Fruit fly (Drosophila melanogaster) whole organism, wandering third instar larva: Measurements from ENCODE around the gene CG31913.

Experiments used
- HLH106 ChIP-seq: fragments of 200-800 bp; optimal IDR thresholded peaks from 3 replicates; lab custom pipeline; 2019; ENCODE audit warnings: missing biosample characterization, mild to moderate bottlenecking, missing genetic modification characterization, moderate library complexity
- ey ChIP-seq: fragments of 200-800 bp; sonication (Bioruptor generic); optimal IDR thresholded peaks from 2 replicates; lab custom pipeline; 2016; ENCODE audit warnings: missing biosample characterization, missing genetic modification characterization
- foxo ChIP-seq, 2 experiments: fragments of 200-800 bp; sonication (Bioruptor generic); optimal IDR thresholded peaks; 2 replicates in 1 of 2; 3 replicates in 1 of 2; lab custom pipeline; 2016 to 2017; ENCODE audit warnings: missing biosample characterization in 2 of 2, missing genetic modification characterization in 2 of 2
- h ChIP-seq: fragments of 200-800 bp; sonication (Bioruptor generic); optimal IDR thresholded peaks from 3 replicates; lab custom pipeline; 2016; ENCODE audit warnings: missing biosample characterization, mild to moderate bottlenecking, missing genetic modification characterization

dm6 chr2L:5798629-5799028 is 14.8 kb downstream of the CG31913 start:
- TF ChIP-seq h (GFP tag; lab: Kevin White, UChicago) (no peak), ey (no peak), HLH106 (tag; lab: Kevin White, UChicago) (no peak), foxo (GFP tag; optimal IDR thresholded peaks at IDR 0.05; lab: Kevin White, UChicago) (no peak)
